Worm (Caenorhabditis elegans) whole organism, L4 larva: ENCODE measurements around the gene Y17D7B.10.

ENCODE experiments used
- ceh-20 ChIP-seq: fragments of 200-800 bp; sonication (Bioruptor generic); IDR thresholded peaks from 2 replicates; pipeline ENCODE4 v1.3.6; 2022; ENCODE audit warnings: missing genetic modification reagents, missing genetic modification characterization, missing compliant biosample characterization
- tra-1 ChIP-seq: fragments of 200-800 bp; sonication (Bioruptor generic); IDR thresholded peaks from 2 replicates; pipeline ENCODE4 v1.3.6; 2022; ENCODE audit warnings: missing genetic modification reagents, missing genetic modification characterization, missing compliant biosample characterization
- unc-130 ChIP-seq: sonication (generic microtip); optimal IDR thresholded peaks from 2 replicates; lab custom pipeline; 2016; ENCODE audit warnings: missing genetic modification reagents, missing genetic modification characterization, missing compliant biosample characterization
- zfp-3 ChIP-seq: fragments of 200-800 bp; sonication (Bioruptor generic); conservative IDR thresholded peaks from 2 replicates; pipeline ENCODE4 v1.3.6; 2022; ENCODE audit warnings: missing genetic modification reagents, missing genetic modification characterization, missing compliant biosample characterization

DNA sequence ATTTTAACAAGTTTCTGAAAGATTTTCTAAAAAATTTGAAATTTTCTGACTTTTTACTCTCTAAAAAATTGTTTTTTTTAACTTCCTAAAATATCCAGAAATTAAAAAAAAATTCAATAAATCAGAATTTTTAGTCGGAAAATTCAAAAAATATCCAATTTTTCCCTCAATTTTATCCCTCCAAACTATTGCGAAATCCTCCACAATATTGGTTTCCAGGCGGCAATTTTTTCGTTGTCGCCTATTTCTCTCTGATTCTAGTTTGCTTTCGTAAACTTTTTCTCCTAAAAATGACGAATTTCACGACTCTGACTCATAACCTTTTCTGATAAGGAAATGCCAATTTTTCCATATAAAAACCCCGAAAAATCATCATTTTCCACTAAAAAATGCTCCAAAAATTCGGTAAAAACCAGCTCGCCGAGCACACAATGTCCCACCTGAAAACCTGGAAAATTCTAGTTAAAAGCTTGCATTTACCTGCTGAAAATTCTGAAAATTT lies 4.0 kb downstream of the Y17D7B.10 start, which contains the start of gene Y17D7B.2:
- TF ChIP-seq unc-130 (GFP tag; lab: Kevin White, UChicago) (no peak), zfp-3 (GFP tag; lab: Robert Waterston, UW) (no peak), ceh-20 (GFP tag; lab: Robert Waterston, UW) (no peak), tra-1 (no peak)
